Fruit fly (Drosophila melanogaster) whole organism, embryonic: ENCODE measurements around the gene CG33631.

Experiments
- Atf-2 ChIP-seq: fragments of 200-800 bp; sonication (Bioruptor generic); optimal IDR thresholded peaks from 2 replicates; lab custom pipeline; 2016; ENCODE audit warnings: missing biosample characterization, missing genetic modification characterization
- Atf3 ChIP-seq: fragments of 200-800 bp; sonication (Bioruptor generic); optimal IDR thresholded peaks from 3 replicates; lab custom pipeline; 2016; ENCODE audit warnings: missing biosample characterization, missing genetic modification characterization
- Bgb ChIP-seq: fragments of 200-800 bp; sonication (Bioruptor generic); IDR thresholded peaks from 2 replicates; pipeline ENCODE4 v1.3.6; 2022; ENCODE audit warnings: missing biosample characterization, missing genetic modification characterization; ENCODE audit not compliant: partially characterized antibody
- CG10321 ChIP-seq: fragments of 200-800 bp; sonication (Bioruptor generic); IDR thresholded peaks from 2 replicates; pipeline ENCODE4 v1.3.6; 2022; ENCODE audit warnings: missing biosample characterization, missing genetic modification characterization
- CG11398 ChIP-seq: fragments of 200-800 bp; sonication (Bioruptor generic); optimal IDR thresholded peaks from 2 replicates; lab custom pipeline; 2016; ENCODE audit warnings: missing biosample characterization, missing genetic modification characterization
- CG12659 ChIP-seq: fragments of 200-800 bp; sonication (Bioruptor generic); optimal IDR thresholded peaks from 3 replicates; lab custom pipeline; 2017; ENCODE audit warnings: mild to moderate bottlenecking, missing biosample characterization, missing genetic modification reagents, missing genetic modification characterization
- CG12769 ChIP-seq: fragments of 200-800 bp; sonication (Bioruptor generic); optimal IDR thresholded peaks from 2 replicates; lab custom pipeline; 2019; ENCODE audit warnings: missing biosample characterization, mild to moderate bottlenecking, missing genetic modification characterization, moderate library complexity
- CG13123 ChIP-seq: fragments of 200-800 bp; sonication (Bioruptor generic); optimal IDR thresholded peaks from 2 replicates; lab custom pipeline; 2016; ENCODE audit warnings: missing biosample characterization, missing genetic modification characterization
- CG13287 ChIP-seq: fragments of 200-800 bp; sonication (Bioruptor generic); IDR thresholded peaks from 2 replicates; pipeline ENCODE4 v1.3.6; 2022; ENCODE audit warnings: missing biosample characterization, missing genetic modification characterization; ENCODE audit not compliant: partially characterized antibody
- CG13296 ChIP-seq: fragments of 200-800 bp; sonication (Bioruptor generic); optimal IDR thresholded peaks from 3 replicates; lab custom pipeline; 2018; ENCODE audit warnings: missing biosample characterization, mild to moderate bottlenecking, missing genetic modification characterization
- CG14441 ChIP-seq: fragments of 200-800 bp; sonication (Bioruptor generic); IDR thresholded peaks from 2 replicates; pipeline ENCODE4 v1.3.6; 2022; ENCODE audit warnings: missing biosample characterization, missing genetic modification characterization
- CG14710 ChIP-seq: fragments of 200-800 bp; sonication (Bioruptor generic); optimal IDR thresholded peaks from 3 replicates; lab custom pipeline; 2019; ENCODE audit warnings: missing biosample characterization, mild to moderate bottlenecking, missing genetic modification characterization, moderate library complexity
- CG15479 ChIP-seq: fragments of 200-800 bp; sonication (Bioruptor generic); optimal IDR thresholded peaks from 3 replicates; lab custom pipeline; 2019; ENCODE audit warnings: missing biosample characterization, mild to moderate bottlenecking, missing genetic modification characterization, moderate library complexity
- CG15601 ChIP-seq: fragments of 200-800 bp; sonication (Bioruptor generic); optimal IDR thresholded peaks from 3 replicates; lab custom pipeline; 2019; ENCODE audit warnings: missing biosample characterization, mild to moderate bottlenecking, missing genetic modification characterization, moderate library complexity
- CG17802 ChIP-seq: fragments of 200-800 bp; sonication (Bioruptor generic); optimal IDR thresholded peaks from 2 replicates; lab custom pipeline; 2018; ENCODE audit warnings: missing biosample characterization, mild to moderate bottlenecking, missing genetic modification characterization, moderate library complexity
- CG1832 ChIP-seq: fragments of 200-800 bp; sonication (Bioruptor generic); optimal IDR thresholded peaks from 2 replicates; lab custom pipeline; 2017; ENCODE audit warnings: missing biosample characterization, mild to moderate bottlenecking, missing genetic modification characterization, inconsistent platforms
- CG2120 ChIP-seq: fragments of 200-800 bp; sonication (Bioruptor generic); optimal IDR thresholded peaks from 3 replicates; lab custom pipeline; 2016; ENCODE audit warnings: missing biosample characterization, missing genetic modification characterization
- CG32532 ChIP-seq: fragments of 200-800 bp; sonication (Bioruptor generic); IDR thresholded peaks from 2 replicates; pipeline ENCODE4 v1.3.6; 2022; ENCODE audit warnings: missing biosample characterization, missing genetic modification characterization
- CG3407 ChIP-seq: fragments of 200-800 bp; sonication (Bioruptor generic); optimal IDR thresholded peaks from 2 replicates; lab custom pipeline; 2018; ENCODE audit warnings: missing biosample characterization, mild to moderate bottlenecking, missing genetic modification characterization
- CG6813 ChIP-seq: fragments of 200-800 bp; sonication (Bioruptor generic); optimal IDR thresholded peaks from 2 replicates; lab custom pipeline; 2017; ENCODE audit warnings: missing biosample characterization, missing genetic modification characterization, mild to moderate bottlenecking, moderate library complexity, missing genetic modification reagents
- CG7372 ChIP-seq: fragments of 200-800 bp; sonication (Bioruptor generic); IDR thresholded peaks from 2 replicates; pipeline ENCODE4 v1.3.6; 2022; ENCODE audit warnings: missing biosample characterization, missing genetic modification characterization
- CG8478 ChIP-seq: fragments of >200 bp; optimal IDR thresholded peaks from 2 replicates; lab custom pipeline; 2018
- CTCF ChIP-seq: fragments of 200-800 bp; sonication (Bioruptor generic); optimal IDR thresholded peaks from 2 replicates; lab custom pipeline; 2017; ENCODE audit warnings: missing biosample characterization, mild to moderate bottlenecking, missing genetic modification characterization, moderate library complexity
- CoRest ChIP-seq: fragments of 200-800 bp; sonication (Bioruptor generic); optimal IDR thresholded peaks from 3 replicates; lab custom pipeline; 2018; ENCODE audit warnings: missing biosample characterization, mild to moderate bottlenecking, missing genetic modification characterization, moderate library complexity
- Dek ChIP-seq: fragments of 200-800 bp; sonication (Bioruptor generic); optimal IDR thresholded peaks from 3 replicates; lab custom pipeline; 2019; ENCODE audit warnings: missing biosample characterization, mild to moderate bottlenecking, missing genetic modification characterization, moderate library complexity
- Dip2 ChIP-seq: fragments of 200-800 bp; sonication (Bioruptor generic); IDR thresholded peaks from 2 replicates; pipeline ENCODE4 v1.3.6; 2022; ENCODE audit warnings: missing biosample characterization, missing genetic modification characterization
- Doc2 ChIP-seq: fragments of 200-800 bp; sonication (Bioruptor generic); IDR thresholded peaks from 2 replicates; pipeline ENCODE4 v1.3.6; 2022; ENCODE audit warnings: missing biosample characterization, missing genetic modification characterization
- Dp ChIP-seq: fragments of 200-800 bp; sonication (Bioruptor generic); optimal IDR thresholded peaks from 2 replicates; lab custom pipeline; 2018; ENCODE audit warnings: missing biosample characterization, mild to moderate bottlenecking, missing genetic modification characterization, moderate library complexity
- HLHmδ ChIP-seq: fragments of 200-800 bp; sonication (Bioruptor generic); optimal IDR thresholded peaks from 2 replicates; lab custom pipeline; 2018; ENCODE audit warnings: missing biosample characterization, mild to moderate bottlenecking, missing genetic modification characterization, moderate library complexity
- HmgZ ChIP-seq: fragments of 200-800 bp; sonication (Bioruptor generic); optimal IDR thresholded peaks from 2 replicates; lab custom pipeline; 2018; ENCODE audit warnings: missing biosample characterization, mild to moderate bottlenecking, missing genetic modification characterization
- Hmr ChIP-seq: fragments of 200-800 bp; sonication (Bioruptor generic); optimal IDR thresholded peaks from 3 replicates; lab custom pipeline; 2017; ENCODE audit warnings: mild to moderate bottlenecking, missing biosample characterization, missing genetic modification reagents, missing genetic modification characterization
- Lhr ChIP-seq: fragments of 200-800 bp; sonication (Bioruptor generic); optimal IDR thresholded peaks from 3 replicates; lab custom pipeline; 2017; ENCODE audit warnings: mild to moderate bottlenecking, missing biosample characterization, missing genetic modification reagents, missing genetic modification characterization
- MBD-R2 ChIP-seq: fragments of 200-800 bp; sonication (Bioruptor generic); IDR thresholded peaks from 2 replicates; pipeline ENCODE4 v1.3.6; 2022; ENCODE audit warnings: missing biosample characterization, missing genetic modification characterization
- Med ChIP-seq: fragments of 200-800 bp; sonication (Bioruptor generic); peaks from one replicate; lab custom pipeline; 2016; ENCODE audit warnings: missing biosample characterization, missing genetic modification characterization, mild to moderate bottlenecking, inconsistent platforms, moderate library complexity
- Mes4 ChIP-seq: fragments of 200-800 bp; sonication (Bioruptor generic); optimal IDR thresholded peaks from 2 replicates; lab custom pipeline; 2016; ENCODE audit warnings: missing biosample characterization, missing genetic modification characterization
- Mrtf ChIP-seq: fragments of 200-800 bp; sonication (Bioruptor generic); IDR thresholded peaks from 3 replicates; pipeline ENCODE4 v1.3.6; 2022; ENCODE audit warnings: missing biosample characterization, missing genetic modification characterization
- Myb ChIP-seq: fragments of 200-800 bp; sonication (Bioruptor generic); optimal IDR thresholded peaks from 2 replicates; lab custom pipeline; 2016; ENCODE audit warnings: missing biosample characterization, missing genetic modification characterization
- Rfx ChIP-seq: fragments of 200-800 bp; sonication (Bioruptor generic); IDR thresholded peaks from 2 replicates; pipeline ENCODE4 v1.3.6; 2022; ENCODE audit warnings: missing biosample characterization, missing genetic modification characterization
- ac ChIP-seq: fragments of 200-800 bp; sonication (Bioruptor generic); optimal IDR thresholded peaks from 3 replicates; lab custom pipeline; 2017; ENCODE audit warnings: missing biosample characterization, mild to moderate bottlenecking, missing genetic modification characterization
- ap ChIP-seq: fragments of 200-800 bp; sonication (Bioruptor generic); IDR thresholded peaks from 2 replicates; pipeline ENCODE4 v1.3.6; 2022; ENCODE audit warnings: missing biosample characterization, missing genetic modification characterization
- chinmo ChIP-seq: fragments of 200-800 bp; sonication (Bioruptor generic); IDR thresholded peaks from 4 replicates; pipeline ENCODE4 v1.3.6; 2022; ENCODE audit warnings: missing biosample characterization, missing genetic modification characterization; ENCODE audit not compliant: partially characterized antibody
- croc ChIP-seq: fragments of 200-800 bp; sonication (Bioruptor generic); conservative IDR thresholded peaks from 3 replicates; pipeline ENCODE4 v1.3.6; 2022; ENCODE audit warnings: missing biosample characterization, missing genetic modification characterization
- dpn ChIP-seq, 2 experiments: fragments of 200-800 bp; sonication (Bioruptor generic); optimal IDR thresholded peaks; 3 replicates each; lab custom pipeline; 2016; ENCODE audit warnings: missing biosample characterization in 2 of 2, missing genetic modification characterization in 2 of 2
- emc ChIP-seq: fragments of 200-800 bp; sonication (Bioruptor generic); optimal IDR thresholded peaks from 2 replicates; lab custom pipeline; 2016; ENCODE audit warnings: missing biosample characterization, missing genetic modification characterization
- grn ChIP-seq: fragments of 200-800 bp; sonication (Bioruptor generic); optimal IDR thresholded peaks from 3 replicates; lab custom pipeline; 2017; ENCODE audit warnings: missing biosample characterization, missing genetic modification characterization
- nerfin-2 ChIP-seq: fragments of 200-800 bp; sonication (Bioruptor generic); IDR thresholded peaks from 2 replicates; pipeline ENCODE4 v1.3.6; 2022; ENCODE audit warnings: missing biosample characterization, missing genetic modification characterization; ENCODE audit not compliant: partially characterized antibody
- onecut ChIP-seq: fragments of 200-800 bp; sonication (Bioruptor generic); IDR thresholded peaks from 2 replicates; pipeline ENCODE4 v1.3.6; 2022; ENCODE audit warnings: missing biosample characterization, missing genetic modification characterization
- pros ChIP-seq: fragments of 200-800 bp; sonication (Bioruptor generic); optimal IDR thresholded peaks from 3 replicates; lab custom pipeline; 2019; ENCODE audit warnings: missing biosample characterization, mild to moderate bottlenecking, missing genetic modification characterization, moderate library complexity
- pzg ChIP-seq: fragments of 200-800 bp; sonication (Bioruptor generic); optimal IDR thresholded peaks from 3 replicates; lab custom pipeline; 2018; ENCODE audit warnings: missing biosample characterization, mild to moderate bottlenecking, missing genetic modification characterization, moderate library complexity
- sob ChIP-seq: fragments of 200-800 bp; sonication (Bioruptor generic); IDR thresholded peaks from 2 replicates; pipeline ENCODE4 v1.3.6; 2022; ENCODE audit warnings: missing biosample characterization, missing genetic modification characterization
- trem ChIP-seq: fragments of 200-800 bp; optimal IDR thresholded peaks from 3 replicates; lab custom pipeline; 2019; ENCODE audit warnings: missing biosample characterization, mild to moderate bottlenecking, missing genetic modification characterization, moderate library complexity

The CG33631 gene

dm6 chr3R:10076665-10077064 is 12.9 kb downstream of the CG33631 start:
- peak; percentile 95 for TF ChIP-seq Myb (GFP tag; lab: Kevin White, UChicago)
- peak; percentile 95 for TF ChIP-seq trem (tag; lab: Kevin White, UChicago)
- TF ChIP-seq CG13123 (GFP tag; lab: Kevin White, UChicago) = no peak
- TF ChIP-seq ac (GFP tag; lab: Kevin White, UChicago) = no peak
- peak; percentile 21 for TF ChIP-seq CoRest
- peak; percentile 17; the same call in 1 of the 2 replicates for TF ChIP-seq onecut (GFP tag; lab: Robert Waterston, UW)
- TF ChIP-seq nerfin-2 (GFP tag; lab: Robert Waterston, UW) = peak; percentile 7; the same call in 1 of the 2 replicates
- TF ChIP-seq Dp (GFP tag; lab: Kevin White, UChicago) = peak; percentile 26
- peak; percentile 28 for TF ChIP-seq HmgZ (tag; lab: Kevin White, UChicago)
- peak; percentile 22 for TF ChIP-seq Dek (tag; lab: Kevin White, UChicago)
- TF ChIP-seq Hmr (GFP tag; lab: Kevin White, UChicago) = peak; percentile 37
- peak; percentile 20 for TF ChIP-seq Lhr
- peak; percentile 68 for TF ChIP-seq Med (GFP tag; lab: Kevin White, UChicago)
- TF ChIP-seq dpn (GFP tag; optimal IDR thresholded peaks at IDR 0.05; lab: Kevin White, UChicago) = peak in 1 of 2 experiments; percentile 13
- peak; percentile 29 for TF ChIP-seq pzg (GFP tag; lab: Kevin White, UChicago)
- no peak for TF ChIP-seq Atf3 (GFP tag; lab: Kevin White, UChicago)
- peak; percentile 21 for TF ChIP-seq CG12659 (GFP tag; lab: Kevin White, UChicago)
- TF ChIP-seq CG32532 (GFP tag; lab: Robert Waterston, UW) = peak; percentile 27; the same call in 1 of the 2 replicates
- TF ChIP-seq grn (GFP tag; lab: Kevin White, UChicago) = peak; percentile 33
- no peak for TF ChIP-seq ap (GFP tag; lab: Robert Waterston, UW)
- TF ChIP-seq CG15601 (tag; lab: Kevin White, UChicago) = peak; percentile 100
- TF ChIP-seq CTCF (GFP tag; lab: Kevin White, UChicago) = peak; percentile 93
- no peak for TF ChIP-seq CG1832 (GFP tag; lab: Kevin White, UChicago)
- TF ChIP-seq Dip2 = peak; percentile 89
- no peak for TF ChIP-seq CG14710 (tag; lab: Kevin White, UChicago)
- TF ChIP-seq CG13287 (GFP tag; lab: Robert Waterston, UW) = peak; percentile 10; the same call in 1 of the 2 replicates
- no peak for TF ChIP-seq CG17802 (tag; lab: Kevin White, UChicago)
- TF ChIP-seq CG15479 = no peak
- peak; percentile 40; the same call in 1 of the 2 replicates for TF ChIP-seq Rfx (GFP tag; lab: Robert Waterston, UW)
- TF ChIP-seq HLHmδ (GFP tag; lab: Kevin White, UChicago) = no peak
- TF ChIP-seq CG2120 (GFP tag; lab: Kevin White, UChicago) = peak; percentile 6
- TF ChIP-seq emc (GFP tag; lab: Kevin White, UChicago) = no peak
- peak; percentile 97 for TF ChIP-seq CG12769 (tag; lab: Kevin White, UChicago)
- TF ChIP-seq chinmo = 0 out of 4 replicates have a peak, but pooled peaks have one; percentile 14
- no peak for TF ChIP-seq croc (GFP tag; lab: Robert Waterston, UW)
- no peak for TF ChIP-seq CG3407 (GFP tag; lab: Kevin White, UChicago)
- TF ChIP-seq CG11398 = no peak

DNA sequence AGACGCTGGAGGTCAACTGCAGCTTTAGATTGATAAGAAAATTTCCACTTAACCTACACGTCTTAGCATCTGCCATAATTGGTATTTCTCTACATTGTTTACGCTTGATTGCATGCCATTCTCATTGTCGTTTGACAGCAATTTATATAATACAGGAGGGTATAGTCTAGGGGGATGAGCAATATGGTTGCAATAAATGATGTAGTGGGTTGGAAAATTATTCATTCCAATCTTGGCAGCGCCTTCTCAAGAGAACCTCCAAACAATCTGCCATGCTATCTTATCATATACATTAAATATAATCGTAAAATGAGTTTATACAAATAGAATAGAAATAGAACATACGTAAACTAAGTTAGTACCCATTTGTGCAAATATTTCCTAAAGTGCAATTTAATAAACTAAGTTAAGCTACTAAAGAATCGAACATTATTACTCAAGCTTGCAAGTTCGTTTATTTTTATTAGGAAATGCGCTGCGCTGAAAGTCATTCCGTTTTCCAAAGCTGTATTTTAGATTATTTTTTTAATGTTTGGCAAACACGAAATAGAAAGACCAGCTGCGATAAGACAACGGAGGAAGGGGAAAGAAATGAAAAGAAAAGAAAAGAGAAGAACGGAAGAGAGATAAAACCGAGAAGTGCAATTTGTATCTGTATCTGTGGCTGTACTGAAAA is 14.8 kb downstream of the CG33631 start:
- TF ChIP-seq MBD-R2 = no peak
- TF ChIP-seq CG7372 (GFP tag; lab: Robert Waterston, UW) = no peak
- no peak for TF ChIP-seq sob
- TF ChIP-seq CG6813 = no peak
- TF ChIP-seq pros (GFP tag; lab: Kevin White, UChicago) = no peak
- TF ChIP-seq Doc2 = no peak
- no peak for TF ChIP-seq CG10321
- no peak for TF ChIP-seq Bgb (GFP tag; lab: Robert Waterston, UW)
- no peak for TF ChIP-seq CG13296 (GFP tag; lab: Kevin White, UChicago)
- no peak for TF ChIP-seq Mrtf (GFP tag; lab: Robert Waterston, UW)
- no peak for TF ChIP-seq Atf-2
- no peak for TF ChIP-seq CG8478
- TF ChIP-seq Mes4 (GFP tag; lab: Kevin White, UChicago) = no peak
- no peak for TF ChIP-seq CG14441 (GFP tag; lab: Robert Waterston, UW)
